Worm (Caenorhabditis elegans) whole organism, L1 larva: ENCODE results near the gene F54E2.2.

ENCODE experiments used
- F16B12.6 ChIP-seq: fragments of 150-350 bp; optimal IDR thresholded peaks from 2 replicates; lab custom pipeline; 2014; ENCODE audit warnings: missing biosample characterization, missing genetic modification characterization
- Y116A8C.19 ChIP-seq: sonication (generic microtip); optimal IDR thresholded peaks from 2 replicates; lab custom pipeline; 2016; ENCODE audit warnings: missing compliant biosample characterization, missing genetic modification characterization, borderline replicate concordance
- aly-2 ChIP-seq: fragments of 150-350 bp; optimal IDR thresholded peaks from 2 replicates; lab custom pipeline; 2014; ENCODE audit warnings: missing biosample characterization, missing genetic modification characterization
- efl-1 ChIP-seq, 4 experiments: fragments of 150-350 bp; optimal IDR thresholded peaks in 3 of 4; peaks in 1 of 4; 1 replicate in 1 of 4; 2 replicates in 3 of 4; lab custom pipeline; 2014; ENCODE audit warnings: missing biosample characterization in 2 of 4, missing genetic modification characterization in 2 of 4, missing genetic modification reagents in 2 of 4
- elt-2 ChIP-seq: sonication (generic microtip); optimal IDR thresholded peaks from 2 replicates; lab custom pipeline; 2016; ENCODE audit warnings: missing genetic modification characterization, mild to moderate bottlenecking, inconsistent platforms, missing compliant biosample characterization, missing genetic modification reagents
- hlh-17 ChIP-seq: fragments of 200-800 bp; sonication (Bioruptor generic); optimal IDR thresholded peaks from 2 replicates; lab custom pipeline; 2018; ENCODE audit warnings: missing genetic modification characterization, mild to moderate bottlenecking, missing compliant biosample characterization, moderate library complexity, borderline replicate concordance
- lin-15B ChIP-seq: fragments of 150-350 bp; sonication (generic microtip); optimal IDR thresholded peaks from 3 replicates; lab custom pipeline; 2014; ENCODE audit warnings: missing biosample characterization, missing genetic modification characterization
- lsy-2 ChIP-seq, 2 experiments: fragments of 150-350 bp; optimal IDR thresholded peaks; 2 replicates each; lab custom pipeline; 2014; ENCODE audit warnings: missing biosample characterization in 2 of 2, missing genetic modification characterization in 2 of 2
- nhr-28 ChIP-seq: fragments of 150-350 bp; optimal IDR thresholded peaks from 2 replicates; lab custom pipeline; 2014; ENCODE audit warnings: missing biosample characterization, missing genetic modification characterization
- skn-1 ChIP-seq: fragments of 150-350 bp; optimal IDR thresholded peaks from 2 replicates; lab custom pipeline; 2014; ENCODE audit warnings: missing biosample characterization, missing genetic modification characterization

DNA sequence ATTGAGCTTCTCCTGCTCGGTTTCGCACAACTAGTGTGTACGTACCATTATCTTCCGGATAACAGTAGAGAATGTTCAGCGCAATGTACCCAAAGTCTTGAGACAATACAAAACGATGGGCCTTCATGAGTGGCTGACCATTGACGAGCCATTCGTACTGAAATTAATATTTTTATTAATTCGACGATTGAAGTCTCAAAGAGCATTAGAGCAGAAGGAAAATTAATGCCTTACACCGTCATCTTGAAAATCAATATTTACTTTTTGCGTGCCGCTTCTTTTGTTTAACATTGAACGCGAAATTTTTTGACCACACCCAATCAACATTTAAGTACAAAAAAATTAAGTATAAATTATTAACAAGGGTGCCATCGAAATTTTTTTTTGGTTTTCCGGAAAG lies 3.1 kb upstream of the F54E2.2 start:
- TF ChIP-seq lin-15B (tag; lab: Kevin White, UChicago) (no peak), F16B12.6 (tag; lab: Kevin White, UChicago) (no peak), Y116A8C.19 (tag; lab: Kevin White, UChicago) (no peak), aly-2 (tag; lab: Kevin White, UChicago) (no peak), lsy-2 (tag; optimal IDR thresholded peaks at IDR 0.05; lab: Kevin White, UChicago) (no peak), elt-2 (tag; lab: Kevin White, UChicago) (no peak), nhr-28 (tag; lab: Kevin White, UChicago) (no peak), skn-1 (tag; lab: Kevin White, UChicago) (no peak), efl-1 (optimal IDR thresholded peaks at IDR 0.05; lab: Kevin White, UChicago) (no peak), efl-1 (GFP tag; optimal IDR thresholded peaks at IDR 0.05 in 1 of 2; lab: Kevin White, UChicago) (peak in 1 of 2 experiments; percentile 68), hlh-17 (GFP tag; lab: Kevin White, UChicago) (no peak)
